Worm (Caenorhabditis elegans): ENCODE measurements around the gene nep-12.

The nep-12 gene

ce11 chrII:4766284-4766683 is 18.1 kb downstream of the nep-12 start, which contains the start of gene ttm-2:
TSS of gene ttm-2 (minus strand) at chrII:4766384.
- TF ChIP-seq dao-5 (tag; optimal IDR thresholded peaks at IDR 0.05) (no peak), him-1 (tag; optimal IDR thresholded peaks at IDR 0.05) (no peak), W03F9.2 (tag; optimal IDR thresholded peaks at IDR 0.05) (no peak)

ce11 chrII:4762574-4763285 is 21.6 kb downstream of the nep-12 start, which contains the start of gene F26G1.2:
TSS of gene F26G1.2 (plus strand) at chrII:4763081.
- TF ChIP-seq dao-5 (tag; optimal IDR thresholded peaks at IDR 0.05) (no peak), W03F9.2 (tag; optimal IDR thresholded peaks at IDR 0.05) (no peak), him-1 (tag; optimal IDR thresholded peaks at IDR 0.05) (no peak)

ce11 chrII:4761020-4761419 is 23.3 kb downstream of the nep-12 start:
- TF ChIP-seq W03F9.2 (tag; optimal IDR thresholded peaks at IDR 0.05) (no peak), dao-5 (tag; optimal IDR thresholded peaks at IDR 0.05) (no peak), him-1 (tag; optimal IDR thresholded peaks at IDR 0.05) (no peak)

- TF ChIP-seq dao-5 (tag; optimal IDR thresholded peaks at IDR 0.05) (no peak), W03F9.2 (tag; optimal IDR thresholded peaks at IDR 0.05) (no peak), him-1 (tag; optimal IDR thresholded peaks at IDR 0.05) (no peak)
These were observed 24.5 kb downstream of the nep-12 start for ce11 chrII:4759835-4760234.

ce11 chrII:4758462-4758861 is 25.9 kb downstream of the nep-12 start, which contains the start of gene F26G1.3:
TSS of gene F26G1.3 (plus strand) at chrII:4758762.
- no peak for TF ChIP-seq him-1 (tag; optimal IDR thresholded peaks at IDR 0.05)
- TF ChIP-seq dao-5 (tag; optimal IDR thresholded peaks at IDR 0.05), result no peak
- TF ChIP-seq W03F9.2 (tag; optimal IDR thresholded peaks at IDR 0.05), result no peak

ce11 chrII:4756751-4757150 is 27.6 kb downstream of the nep-12 start, which contains the start of gene C27D9.2:
TSS of gene C27D9.2 (minus strand) at chrII:4756851.
- no peak for TF ChIP-seq W03F9.2 (tag; optimal IDR thresholded peaks at IDR 0.05)
- no peak for TF ChIP-seq him-1 (tag; optimal IDR thresholded peaks at IDR 0.05)
- TF ChIP-seq dao-5 (tag; optimal IDR thresholded peaks at IDR 0.05), result no peak

ce11 chrII:4755654-4756053 is 28.7 kb downstream of the nep-12 start:
- TF ChIP-seq him-1 (tag; optimal IDR thresholded peaks at IDR 0.05), result no peak
- TF ChIP-seq W03F9.2 (tag; optimal IDR thresholded peaks at IDR 0.05), result no peak
- no peak for TF ChIP-seq dao-5 (tag; optimal IDR thresholded peaks at IDR 0.05)

ce11 chrII:4753133-4753532 is 31.2 kb downstream of the nep-12 start, which contains the start of gene C27D9.1:
TSS of gene C27D9.1 (plus strand) at chrII:4753413.
- no peak for TF ChIP-seq dao-5 (tag; optimal IDR thresholded peaks at IDR 0.05)
- no peak for TF ChIP-seq him-1 (tag; optimal IDR thresholded peaks at IDR 0.05)
- TF ChIP-seq W03F9.2 (tag; optimal IDR thresholded peaks at IDR 0.05), result no peak

ce11 chrII:4752257-4752728 is 32.0 kb downstream of the nep-12 start, which contains the start of gene F41C3.1:
TSS of gene F41C3.1 (plus strand) at chrII:4752307.
- TF ChIP-seq dao-5 (tag; optimal IDR thresholded peaks at IDR 0.05), result no peak
- TF ChIP-seq him-1 (tag; optimal IDR thresholded peaks at IDR 0.05), result no peak
- no peak for TF ChIP-seq W03F9.2 (tag; optimal IDR thresholded peaks at IDR 0.05)

- TF ChIP-seq him-1 (tag; optimal IDR thresholded peaks at IDR 0.05) (no peak), dao-5 (tag; optimal IDR thresholded peaks at IDR 0.05) (no peak), W03F9.2 (tag; optimal IDR thresholded peaks at IDR 0.05) (no peak)
These were observed 34.8 kb downstream of the nep-12 start, which contains the start of gene F41C3.2 for ce11 chrII:4749581-4749980. TSS of gene F41C3.2 (plus strand) at chrII:4749968.

ce11 chrII:4748374-4748773 is 36.0 kb downstream of the nep-12 start:
- TF ChIP-seq dao-5 (tag; optimal IDR thresholded peaks at IDR 0.05), result no peak
- TF ChIP-seq him-1 (tag; optimal IDR thresholded peaks at IDR 0.05), result no peak
- no peak for TF ChIP-seq W03F9.2 (tag; optimal IDR thresholded peaks at IDR 0.05)

- no peak for TF ChIP-seq him-1 (tag; optimal IDR thresholded peaks at IDR 0.05)
- no peak for TF ChIP-seq W03F9.2 (tag; optimal IDR thresholded peaks at IDR 0.05)
- no peak for TF ChIP-seq dao-5 (tag; optimal IDR thresholded peaks at IDR 0.05)
These were observed 36.6 kb downstream of the nep-12 start for ce11 chrII:4747697-4748096.

- TF ChIP-seq dao-5 (tag; optimal IDR thresholded peaks at IDR 0.05), result no peak
- no peak for TF ChIP-seq W03F9.2 (tag; optimal IDR thresholded peaks at IDR 0.05)
- TF ChIP-seq him-1 (tag; optimal IDR thresholded peaks at IDR 0.05), result no peak
These were observed 37.3 kb downstream of the nep-12 start for ce11 chrII:4747063-4747462.

- no peak for TF ChIP-seq him-1 (tag; optimal IDR thresholded peaks at IDR 0.05)
These were observed 39.1 kb downstream of the nep-12 start for ce11 chrII:4745281-4745680.
